Fruit fly (Drosophila melanogaster): Measurements from ENCODE around the gene CG6793.
A peak's percentile ranks its signal among the peaks of the same experiment; 100 is the strongest.

CG6793 gene

dm6 chr3L:12037449-12038163 is 4.6 kb upstream of the CG6793 start (continued):
- TF ChIP-seq CG12299 (tag; optimal IDR thresholded peaks at IDR 0.05), result no peak
- peak; percentile 38; the same call in 1 of the 2 replicates for TF ChIP-seq sim (GFP tag; IDR thresholded peaks at IDR 0.05)
- no peak for TF ChIP-seq CG14050 (GFP tag; IDR thresholded peaks at IDR 0.05)
- TF ChIP-seq NC2α (GFP tag; optimal IDR thresholded peaks at IDR 0.05), result no peak
- TF ChIP-seq NFAT (GFP tag; IDR thresholded peaks at IDR 0.05), result no peak
- TF ChIP-seq CG3847 (GFP tag; IDR thresholded peaks at IDR 0.05), result no peak
- TF ChIP-seq MBD-R2 (GFP tag; IDR thresholded peaks at IDR 0.05), result peak; percentile 42; the same call in 1 of the 2 replicates
- peak; percentile 40 for TF ChIP-seq grau (tag; optimal IDR thresholded peaks at IDR 0.05)
- TF ChIP-seq Lpt (GFP tag; optimal IDR thresholded peaks at IDR 0.05), result no peak
- TF ChIP-seq Ada2b (GFP tag; IDR thresholded peaks at IDR 0.05), result peak; percentile 62
- 0 out of 2 replicates have a peak, but pooled peaks have one; percentile 43 for TF ChIP-seq gt (GFP tag; IDR thresholded peaks at IDR 0.05)
- peak; percentile 5; the same call in 1 of the 2 replicates for TF ChIP-seq slbo (GFP tag; IDR thresholded peaks at IDR 0.05)
- TF ChIP-seq Taf1 (GFP tag; IDR thresholded peaks at IDR 0.05), result no peak
- TF ChIP-seq cwo (GFP tag; optimal IDR thresholded peaks at IDR 0.05), result peak; percentile 58
- TF ChIP-seq CG11696 (GFP tag; IDR thresholded peaks at IDR 0.05), result no peak
- TF ChIP-seq CG6765 (GFP tag; optimal IDR thresholded peaks at IDR 0.05), result no peak
- TF ChIP-seq trh (GFP tag; optimal IDR thresholded peaks at IDR 0.05), result no peak
- TF ChIP-seq pnt (GFP tag; optimal IDR thresholded peaks at IDR 0.05), result no peak
- TF ChIP-seq CG1602 (GFP tag; optimal IDR thresholded peaks at IDR 0.05), result no peak
- TF ChIP-seq trem (tag; optimal IDR thresholded peaks at IDR 0.05), result peak; percentile 31
- TF ChIP-seq D (optimal IDR thresholded peaks at IDR 0.05), result no peak
- TF ChIP-seq D (GFP tag; optimal IDR thresholded peaks at IDR 0.05), result peak; percentile 50
- no peak for TF ChIP-seq z (GFP tag; IDR thresholded peaks at IDR 0.05)
- peak; percentile 12 for TF ChIP-seq CG3163 (GFP tag; optimal IDR thresholded peaks at IDR 0.05)
- TF ChIP-seq CG2678 (tag; optimal IDR thresholded peaks at IDR 0.05), result peak; percentile 57
- peak; percentile 51; the same call in 1 of the 3 replicates for TF ChIP-seq Dbx (GFP tag; IDR thresholded peaks at IDR 0.05)
- peak; percentile 73 for TF ChIP-seq CG10267 (tag; optimal IDR thresholded peaks at IDR 0.05)
- peak in 1 of 2 experiments; percentile 37 for TF ChIP-seq Pdp1 (GFP tag; optimal IDR thresholded peaks at IDR 0.05)
- TF ChIP-seq bowl (GFP tag; IDR thresholded peaks at IDR 0.05), result no peak
- peak; percentile 1 for TF ChIP-seq Mad (GFP tag; optimal IDR thresholded peaks at IDR 0.05)
- TF ChIP-seq CG7963 (GFP tag; IDR thresholded peaks at IDR 0.05; ENCODE audit: partially characterized antibody), result no peak
- no peak for TF ChIP-seq CG13424 (tag; optimal IDR thresholded peaks at IDR 0.05)
- peak; percentile 34 for TF ChIP-seq chn (GFP tag; optimal IDR thresholded peaks at IDR 0.05)
- no peak for TF ChIP-seq CG12219 (GFP tag; optimal IDR thresholded peaks at IDR 0.05)
- no peak for TF ChIP-seq PHDP (tag; optimal IDR thresholded peaks at IDR 0.05)
- no peak for TF ChIP-seq Hr78 (GFP tag; optimal IDR thresholded peaks at IDR 0.05)
- TF ChIP-seq YL-1 (GFP tag; optimal IDR thresholded peaks at IDR 0.05), result no peak
- TF ChIP-seq BEAF-32 (GFP tag; optimal IDR thresholded peaks at IDR 0.05), result no peak
- TF ChIP-seq al (GFP tag; IDR thresholded peaks at IDR 0.05), result peak; percentile 25; the same call in 1 of the 2 replicates
- no peak for TF ChIP-seq seq (GFP tag; IDR thresholded peaks at IDR 0.05)
- TF ChIP-seq CG32772 (GFP tag; IDR thresholded peaks at IDR 0.05), result peak; percentile 65
- no peak for TF ChIP-seq CG11456 (GFP tag; IDR thresholded peaks at IDR 0.05)
- TF ChIP-seq pros (GFP tag; optimal IDR thresholded peaks at IDR 0.05), result no peak
- no peak for TF ChIP-seq hbn (GFP tag; IDR thresholded peaks at IDR 0.05; ENCODE audit: partially characterized antibody)
- no peak for TF ChIP-seq CG12155 (GFP tag; optimal IDR thresholded peaks at IDR 0.05)
- TF ChIP-seq CG15696 (tag; optimal IDR thresholded peaks at IDR 0.05), result peak; percentile 28
- no peak for TF ChIP-seq Dp (GFP tag; optimal IDR thresholded peaks at IDR 0.05)
- TF ChIP-seq fd96Cb (tag; optimal IDR thresholded peaks at IDR 0.05), result peak; percentile 79
- TF ChIP-seq CG9437 (GFP tag; optimal IDR thresholded peaks at IDR 0.05), result no peak
- TF ChIP-seq CG7839 (tag; optimal IDR thresholded peaks at IDR 0.05), result peak; percentile 42
